Fruit fly (Drosophila melanogaster) whole organism, pupa: ENCODE results near the gene CG9222.
A peak's percentile ranks its signal among the peaks of the same experiment; 100 is the strongest.

Experiments
- CG10348 ChIP-seq: fragments of 200-800 bp; sonication (Bioruptor generic); IDR thresholded peaks from 2 replicates; pipeline ENCODE4 v1.3.6; 2022; ENCODE audit warnings: missing biosample characterization, missing genetic modification characterization
- CG12605 ChIP-seq: fragments of 200-800 bp; sonication (Bioruptor generic); IDR thresholded peaks from 2 replicates; pipeline ENCODE4 v1.3.6; 2022; ENCODE audit warnings: missing biosample characterization, missing genetic modification characterization
- CG13204 ChIP-seq: fragments of 200-800 bp; sonication (Bioruptor generic); optimal IDR thresholded peaks from 2 replicates; lab custom pipeline; 2018; ENCODE audit warnings: missing biosample characterization, mild to moderate bottlenecking, missing genetic modification characterization, moderate library complexity
- CG14655 ChIP-seq: fragments of 200-800 bp; sonication (Bioruptor generic); optimal IDR thresholded peaks from 3 replicates; lab custom pipeline; 2017; ENCODE audit warnings: mild to moderate bottlenecking, missing biosample characterization, missing genetic modification reagents, missing genetic modification characterization
- CG15710 ChIP-seq: fragments of 200-800 bp; sonication (Bioruptor generic); optimal IDR thresholded peaks from 2 replicates; lab custom pipeline; 2018; ENCODE audit warnings: missing biosample characterization, mild to moderate bottlenecking, missing genetic modification characterization, moderate library complexity
- CG17806 ChIP-seq: fragments of 200-800 bp; sonication (Bioruptor generic); optimal IDR thresholded peaks from 2 replicates; lab custom pipeline; 2018; ENCODE audit warnings: missing biosample characterization, mild to moderate bottlenecking, missing genetic modification characterization, moderate library complexity
- CG32121 ChIP-seq: fragments of 200-800 bp; sonication (Bioruptor generic); IDR thresholded peaks from 2 replicates; pipeline ENCODE4 v1.3.6; 2022; ENCODE audit warnings: missing biosample characterization, missing genetic modification characterization
- CG34367 ChIP-seq: fragments of 200-800 bp; sonication (Bioruptor generic); optimal IDR thresholded peaks from 2 replicates; lab custom pipeline; 2018; ENCODE audit warnings: missing biosample characterization, mild to moderate bottlenecking, missing genetic modification characterization
- CG4496 ChIP-seq: fragments of 200-800 bp; sonication (Bioruptor generic); IDR thresholded peaks from 3 replicates; pipeline ENCODE4 v1.3.6; 2022; ENCODE audit warnings: missing biosample characterization, missing genetic modification characterization
- CG8159 ChIP-seq: fragments of 200-800 bp; sonication (Bioruptor generic); optimal IDR thresholded peaks from 3 replicates; lab custom pipeline; 2018; ENCODE audit warnings: missing biosample characterization, mild to moderate bottlenecking, missing genetic modification characterization, moderate library complexity
- CG8301 ChIP-seq: fragments of 200-800 bp; sonication (Bioruptor generic); optimal IDR thresholded peaks from 2 replicates; lab custom pipeline; 2018; ENCODE audit warnings: missing biosample characterization, mild to moderate bottlenecking, missing genetic modification characterization
- CG9948 ChIP-seq: fragments of 200-800 bp; sonication (Bioruptor generic); optimal IDR thresholded peaks from 2 replicates; lab custom pipeline; 2018; ENCODE audit warnings: missing biosample characterization, mild to moderate bottlenecking, missing genetic modification characterization, moderate library complexity
- D1 ChIP-seq: fragments of 200-800 bp; sonication (Bioruptor generic); optimal IDR thresholded peaks from 2 replicates; lab custom pipeline; 2018; ENCODE audit warnings: missing biosample characterization, mild to moderate bottlenecking, missing genetic modification characterization, moderate library complexity
- EcR ChIP-seq: fragments of 200-800 bp; sonication (Bioruptor generic); optimal IDR thresholded peaks from 3 replicates; lab custom pipeline; 2019; ENCODE audit warnings: missing biosample characterization, missing genetic modification characterization, mild to moderate bottlenecking, moderate library complexity, missing genetic modification reagents
- Ets98B ChIP-seq: fragments of 200-800 bp; sonication (Bioruptor generic); IDR thresholded peaks from 2 replicates; pipeline ENCODE4 v1.3.6; 2022; ENCODE audit warnings: missing biosample characterization, missing genetic modification characterization
- Pif1A ChIP-seq: fragments of 200-800 bp; sonication (Bioruptor generic); optimal IDR thresholded peaks from 3 replicates; lab custom pipeline; 2016; ENCODE audit warnings: missing biosample characterization, missing genetic modification characterization
- Pif1B ChIP-seq: fragments of 200-800 bp; sonication (Bioruptor generic); optimal IDR thresholded peaks from 3 replicates; lab custom pipeline; 2016; ENCODE audit warnings: missing biosample characterization, missing genetic modification characterization
- Snoo ChIP-seq: fragments of 200-800 bp; sonication (Bioruptor generic); optimal IDR thresholded peaks from 3 replicates; lab custom pipeline; 2017; ENCODE audit warnings: missing biosample characterization, mild to moderate bottlenecking, missing genetic modification characterization, inconsistent platforms
- fd96Ca ChIP-seq: fragments of 200-800 bp; sonication (Bioruptor generic); IDR thresholded peaks from 3 replicates; pipeline ENCODE4 v1.3.6; 2022; ENCODE audit warnings: missing biosample characterization, missing genetic modification characterization
- gl ChIP-seq: fragments of 200-800 bp; sonication (Bioruptor generic); optimal IDR thresholded peaks from 2 replicates; lab custom pipeline; 2018; ENCODE audit warnings: missing biosample characterization, mild to moderate bottlenecking, missing genetic modification characterization
- rn ChIP-seq: fragments of 200-800 bp; sonication (Bioruptor generic); IDR thresholded peaks from 2 replicates; pipeline ENCODE4 v1.3.6; 2022; ENCODE audit warnings: missing biosample characterization, missing genetic modification characterization

Gene CG9222

DNA sequence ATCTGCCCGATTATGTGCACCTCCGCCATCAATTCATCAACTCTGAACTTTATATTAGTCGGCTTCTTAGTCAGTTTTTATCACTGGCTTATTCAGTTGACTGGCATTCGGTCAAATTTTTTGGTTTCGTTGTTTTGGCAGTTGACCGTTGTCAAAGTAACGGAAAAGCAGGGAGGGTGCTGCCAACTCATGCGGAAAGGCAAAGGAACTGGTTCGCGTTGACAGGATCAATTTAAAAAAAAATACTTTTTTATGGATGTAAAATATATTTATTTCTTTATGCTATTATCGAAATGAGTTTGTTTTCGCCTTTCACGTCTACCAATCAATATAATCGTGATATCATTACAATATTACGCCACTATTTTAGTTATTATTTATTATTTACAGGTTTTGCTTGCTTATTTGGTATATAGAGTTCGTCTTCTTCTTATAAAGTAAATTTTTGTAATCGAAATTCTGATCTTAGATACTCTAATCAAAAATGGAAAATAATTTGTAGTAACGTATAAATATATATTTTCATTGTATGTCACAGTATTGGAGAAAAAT lies at the start of gene CG9222, which contains the start of the genes B9d2 and tctn:
CG9222 (plus strand) TSS at position 502 of the 552 bp plus-strand sequence.
B9d2 (minus strand) TSS at position 130 of the 552 bp plus-strand sequence.
tctn (minus strand) TSS at position 130 of the 552 bp plus-strand sequence.
- TF ChIP-seq CG4496 (GFP tag; lab: Robert Waterston, UW) (no peak), D1 (tag; lab: Kevin White, UChicago) (no peak), Pif1A (no peak), rn (no peak), CG15710 (tag; lab: Kevin White, UChicago) (no peak), CG32121 (no peak), CG10348 (no peak)

DNA sequence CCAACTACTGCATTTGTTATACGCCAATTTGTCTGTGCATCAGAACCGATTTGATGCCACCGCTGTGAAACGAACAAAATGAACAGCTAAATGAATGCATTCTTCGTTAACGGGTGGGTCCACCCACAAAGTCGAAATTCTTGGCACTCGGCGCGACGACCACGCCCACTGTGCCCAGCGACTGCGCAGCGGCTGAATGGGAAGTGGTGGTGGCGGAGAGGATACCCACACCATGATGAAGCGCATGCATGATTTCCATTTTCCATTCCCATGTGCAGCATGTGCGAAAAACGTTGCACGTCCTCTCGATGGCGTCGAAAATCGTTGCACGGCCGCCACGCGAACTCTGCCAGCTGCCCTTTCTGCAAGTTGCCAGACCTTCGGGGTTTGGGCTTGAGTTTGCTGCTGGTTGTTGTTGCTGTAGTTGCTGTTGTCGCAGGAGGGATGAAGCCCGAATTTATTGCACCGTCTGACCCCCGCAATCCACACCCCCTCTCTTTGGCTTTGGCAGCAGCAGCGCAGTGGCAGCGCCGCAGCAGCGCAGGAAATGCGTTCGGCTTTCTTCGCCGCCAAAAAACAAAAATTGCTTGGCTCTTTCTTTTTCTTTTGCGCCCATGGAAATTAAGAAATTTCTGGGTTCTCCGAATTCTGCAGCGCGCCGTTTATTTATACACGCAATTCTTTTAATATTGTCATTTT lies 49.5 kb upstream of the CG9222 start:
- peak; percentile 60 for TF ChIP-seq EcR (GFP tag; lab: Kevin White, UChicago)
- TF ChIP-seq CG34367 (tag; lab: Kevin White, UChicago), result no peak
- no peak for TF ChIP-seq Pif1B
- TF ChIP-seq CG4496 (GFP tag; lab: Robert Waterston, UW), result peak; percentile 42; the same call in 1 of the 3 replicates
- TF ChIP-seq Snoo (tag; lab: Kevin White, UChicago), result peak; percentile 30
- TF ChIP-seq Pif1A, result no peak
- no peak for TF ChIP-seq gl (tag; lab: Kevin White, UChicago)

DNA sequence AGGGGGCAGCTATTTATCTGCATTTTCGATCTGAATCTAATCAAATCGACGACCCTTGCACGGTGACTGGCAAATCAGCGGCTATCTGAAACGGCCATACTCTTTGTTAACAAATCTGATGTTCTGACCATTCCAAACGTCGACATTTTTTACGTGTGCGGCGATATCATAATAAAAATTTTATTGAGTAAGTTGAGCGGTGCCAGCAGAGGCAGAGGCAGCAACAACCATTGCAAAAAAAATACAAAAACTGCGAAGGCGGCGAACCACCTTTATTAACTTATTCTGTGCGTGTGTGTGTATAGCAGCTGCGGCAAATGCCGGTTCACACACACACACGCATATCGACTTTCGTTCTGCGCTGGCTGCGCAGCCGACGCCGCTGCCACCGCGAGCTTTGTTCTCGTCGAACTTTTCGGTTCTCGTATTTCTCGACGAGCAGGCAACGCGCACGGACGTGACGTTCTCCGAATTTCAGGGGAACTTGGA lies 48.6 kb upstream of the CG9222 start, which contains the start of gene Kr-h1:
Kr-h1 (plus strand) TSS at position 447 of the 489 bp plus-strand sequence.
- TF ChIP-seq CG10348 (no peak), rn (no peak), gl (tag; lab: Kevin White, UChicago) (no peak), CG12605 (no peak), CG9948 (tag; lab: Kevin White, UChicago) (no peak), CG34367 (tag; lab: Kevin White, UChicago) (no peak), Ets98B (GFP tag; lab: Robert Waterston, UW) (no peak), CG4496 (GFP tag; lab: Robert Waterston, UW) (no peak), D1 (tag; lab: Kevin White, UChicago) (no peak), CG8159 (tag; lab: Kevin White, UChicago) (no peak), CG14655 (GFP tag; lab: Kevin White, UChicago) (no peak), CG8301 (no peak), fd96Ca (GFP tag; lab: Robert Waterston, UW) (no peak), CG13204 (GFP tag; lab: Kevin White, UChicago) (no peak), EcR (GFP tag; lab: Kevin White, UChicago) (no peak), Pif1A (no peak), CG15710 (tag; lab: Kevin White, UChicago) (no peak)

- TF ChIP-seq Snoo (tag; lab: Kevin White, UChicago) (no peak), CG14655 (GFP tag; lab: Kevin White, UChicago) (no peak), CG12605 (no peak)
- TF ChIP-seq, all 21 proteins: peak for 0
Measured at dm6 chr2L:6082936-6083627, 47.7 kb upstream of the CG9222 start.

dm6 chr2L:6084694-6085093 lies 46.1 kb upstream of the CG9222 start:
- TF ChIP-seq CG8301, result no peak
- TF ChIP-seq Ets98B (GFP tag; lab: Robert Waterston, UW), result no peak
- TF ChIP-seq CG17806 (tag; lab: Kevin White, UChicago), result no peak
- TF ChIP-seq EcR (GFP tag; lab: Kevin White, UChicago), result no peak
- no peak for TF ChIP-seq CG32121
- TF ChIP-seq CG15710 (tag; lab: Kevin White, UChicago), result no peak
- TF ChIP-seq CG8159 (tag; lab: Kevin White, UChicago), result no peak
- no peak for TF ChIP-seq CG9948 (tag; lab: Kevin White, UChicago)
- TF ChIP-seq rn, result no peak
- no peak for TF ChIP-seq Pif1A
- no peak for TF ChIP-seq CG10348
- no peak for TF ChIP-seq gl (tag; lab: Kevin White, UChicago)
- no peak for TF ChIP-seq Pif1B
- no peak for TF ChIP-seq D1 (tag; lab: Kevin White, UChicago)
- no peak for TF ChIP-seq CG4496 (GFP tag; lab: Robert Waterston, UW)
- no peak for TF ChIP-seq CG13204 (GFP tag; lab: Kevin White, UChicago)
- TF ChIP-seq CG12605, result no peak
- no peak for TF ChIP-seq fd96Ca (GFP tag; lab: Robert Waterston, UW)
- TF ChIP-seq CG34367 (tag; lab: Kevin White, UChicago), result no peak
- no peak for TF ChIP-seq Snoo (tag; lab: Kevin White, UChicago)

DNA sequence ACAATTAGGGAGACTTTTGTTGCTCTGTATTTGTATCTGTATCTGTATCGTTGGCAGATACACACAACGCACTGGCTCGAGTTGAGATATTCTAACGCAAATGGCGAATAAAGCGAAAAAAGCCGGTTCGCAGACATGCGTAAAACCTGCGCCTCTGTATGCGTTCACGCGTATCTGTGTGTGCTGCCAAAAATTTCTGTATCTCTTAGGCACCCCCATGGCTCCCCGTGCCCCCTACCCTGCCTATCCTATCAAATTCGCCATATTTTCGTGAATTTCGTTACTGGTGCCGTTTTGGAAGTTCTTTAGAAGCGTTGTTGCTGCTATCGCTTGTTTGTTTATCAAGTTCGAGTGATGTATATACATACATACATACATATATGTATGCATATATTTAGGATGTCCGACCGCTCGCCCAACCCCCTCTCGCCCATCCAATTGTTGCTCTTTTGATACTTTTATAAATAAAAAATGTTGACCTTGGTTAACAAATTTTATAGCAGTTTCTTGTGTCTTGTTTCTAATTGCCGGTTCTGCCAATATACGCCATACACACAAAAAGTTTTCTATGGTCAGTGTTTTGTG lies 45.0 kb upstream of the CG9222 start:
- no peak for TF ChIP-seq gl (tag; lab: Kevin White, UChicago)
